Worm (Caenorhabditis elegans): Measurements from ENCODE around the gene C47E8.3.

The C47E8.3 gene

DNA sequence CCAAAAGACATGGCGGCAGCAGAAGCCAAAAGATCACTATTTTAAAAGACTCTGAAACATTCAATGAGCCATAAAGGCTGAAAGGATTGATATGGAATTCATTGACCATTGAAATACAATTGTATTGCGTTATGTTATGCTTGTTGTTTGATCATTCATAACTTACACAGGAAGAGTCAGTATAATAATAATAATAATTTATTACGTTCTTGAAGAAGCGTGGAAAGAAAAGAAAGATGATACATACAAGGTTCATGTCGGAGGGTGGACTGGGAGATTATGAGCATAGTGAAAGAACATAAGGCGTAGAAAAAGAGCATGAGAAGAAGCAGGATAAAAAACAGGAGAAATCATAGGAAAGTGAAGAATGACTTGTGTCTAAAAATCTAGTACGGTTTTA, 40.0 kb upstream of the C47E8.3 start, which contains the start of gene F43D2.7:
Gene F43D2.7, minus strand, starts transcription at position 101 of the 400 bp plus-strand sequence.
- no peak for TF ChIP-seq ceh-39 (tag; optimal IDR thresholded peaks at IDR 0.05)
- TF ChIP-seq lin-32 (GFP tag; optimal IDR thresholded peaks at IDR 0.05): no peak
- no peak for TF ChIP-seq sem-2 (GFP tag; optimal IDR thresholded peaks at IDR 0.05)
- TF ChIP-seq nhr-12 (tag; optimal IDR thresholded peaks at IDR 0.05): no peak
- TF ChIP-seq ceh-43 (GFP tag; optimal IDR thresholded peaks at IDR 0.05): no peak
- TF ChIP-seq lin-13 (tag; optimal IDR thresholded peaks at IDR 0.05): no peak
- TF ChIP-seq cnd-1 (tag; optimal IDR thresholded peaks at IDR 0.05): no peak
- TF ChIP-seq ces-1 (GFP tag; optimal IDR thresholded peaks at IDR 0.05): no peak
- no peak for TF ChIP-seq mep-1 (tag; optimal IDR thresholded peaks at IDR 0.05)
- no peak for TF ChIP-seq lsy-2 (tag; optimal IDR thresholded peaks at IDR 0.05)
- no peak for TF ChIP-seq elt-3 (tag; optimal IDR thresholded peaks at IDR 0.05)
- TF ChIP-seq ham-2 (GFP tag; optimal IDR thresholded peaks at IDR 0.05): no peak

DNA sequence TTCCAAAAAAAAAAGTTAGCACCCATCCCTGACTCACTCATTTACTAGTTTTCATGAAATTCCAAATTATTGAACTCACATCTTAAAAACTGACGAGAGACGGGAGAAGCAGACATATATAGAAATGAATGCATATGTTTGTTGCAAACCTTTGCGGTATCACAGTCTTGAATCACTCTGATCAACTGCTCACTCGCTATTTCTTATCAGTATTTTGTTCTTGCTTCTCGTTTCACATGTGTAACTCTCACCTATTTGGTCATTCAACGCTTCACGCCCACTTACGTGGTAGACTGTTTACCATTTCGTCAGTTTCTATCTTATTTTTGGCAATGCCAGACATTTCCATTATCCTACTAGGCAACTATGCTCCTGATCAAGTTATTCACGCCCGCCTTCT, 39.3 kb upstream of the C47E8.3 start, which contains the start of gene C54G10.1:
Gene C54G10.1, plus strand, starts transcription at position 333 of the 400 bp plus-strand sequence.
- TF ChIP-seq ztf-11 (tag; optimal IDR thresholded peaks at IDR 0.05) (no peak), unc-62 (GFP tag; optimal IDR thresholded peaks at IDR 0.05) (no peak), ceh-39 (tag; optimal IDR thresholded peaks at IDR 0.05) (no peak), drap-1 (GFP tag; optimal IDR thresholded peaks at IDR 0.05) (no peak), unc-120 (tag; optimal IDR thresholded peaks at IDR 0.05; ENCODE audit: poor library complexity, severe bottlenecking) (no peak), elt-3 (tag; optimal IDR thresholded peaks at IDR 0.05) (no peak), lin-32 (GFP tag; optimal IDR thresholded peaks at IDR 0.05) (no peak), mls-2 (tag; optimal IDR thresholded peaks at IDR 0.05) (no peak), mep-1 (tag; optimal IDR thresholded peaks at IDR 0.05) (no peak), ham-2 (GFP tag; optimal IDR thresholded peaks at IDR 0.05) (no peak), nhr-12 (tag; optimal IDR thresholded peaks at IDR 0.05) (no peak), hlh-1 (tag; optimal IDR thresholded peaks at IDR 0.05) (no peak), ceh-83 (GFP tag; optimal IDR thresholded peaks at IDR 0.05) (no peak), ces-1 (GFP tag; optimal IDR thresholded peaks at IDR 0.05) (no peak)

DNA sequence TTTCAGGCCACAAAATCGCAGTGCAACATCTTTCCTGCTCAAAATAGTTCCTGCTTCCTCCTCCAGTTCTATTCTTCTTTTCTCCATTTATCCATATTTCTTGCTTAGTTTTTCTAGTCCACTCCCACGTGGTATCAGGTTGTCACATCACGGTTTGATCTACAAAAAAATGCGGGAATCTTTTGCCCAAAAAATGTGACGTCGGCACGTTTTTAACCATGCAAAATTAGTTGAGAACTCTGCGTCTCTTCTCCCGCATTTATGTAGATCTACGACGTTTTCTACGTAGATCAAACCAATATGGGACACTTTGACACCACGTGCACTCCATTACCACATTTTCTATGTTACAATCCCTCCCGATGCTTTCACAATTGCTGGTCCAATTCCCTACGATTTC, 38.1 kb upstream of the C47E8.3 start:
- no peak for TF ChIP-seq nhr-28 (tag; optimal IDR thresholded peaks at IDR 0.05)
- TF ChIP-seq sptf-1 (tag; optimal IDR thresholded peaks at IDR 0.05): no peak
- TF ChIP-seq unc-120 (tag; optimal IDR thresholded peaks at IDR 0.05; ENCODE audit: poor library complexity, severe bottlenecking): no peak
- no peak for TF ChIP-seq cnd-1 (tag; optimal IDR thresholded peaks at IDR 0.05)
- no peak for TF ChIP-seq hlh-1 (tag; optimal IDR thresholded peaks at IDR 0.05)
- no peak for TF ChIP-seq lsy-2 (tag; optimal IDR thresholded peaks at IDR 0.05)
- no peak for TF ChIP-seq lin-13 (tag; optimal IDR thresholded peaks at IDR 0.05)

DNA sequence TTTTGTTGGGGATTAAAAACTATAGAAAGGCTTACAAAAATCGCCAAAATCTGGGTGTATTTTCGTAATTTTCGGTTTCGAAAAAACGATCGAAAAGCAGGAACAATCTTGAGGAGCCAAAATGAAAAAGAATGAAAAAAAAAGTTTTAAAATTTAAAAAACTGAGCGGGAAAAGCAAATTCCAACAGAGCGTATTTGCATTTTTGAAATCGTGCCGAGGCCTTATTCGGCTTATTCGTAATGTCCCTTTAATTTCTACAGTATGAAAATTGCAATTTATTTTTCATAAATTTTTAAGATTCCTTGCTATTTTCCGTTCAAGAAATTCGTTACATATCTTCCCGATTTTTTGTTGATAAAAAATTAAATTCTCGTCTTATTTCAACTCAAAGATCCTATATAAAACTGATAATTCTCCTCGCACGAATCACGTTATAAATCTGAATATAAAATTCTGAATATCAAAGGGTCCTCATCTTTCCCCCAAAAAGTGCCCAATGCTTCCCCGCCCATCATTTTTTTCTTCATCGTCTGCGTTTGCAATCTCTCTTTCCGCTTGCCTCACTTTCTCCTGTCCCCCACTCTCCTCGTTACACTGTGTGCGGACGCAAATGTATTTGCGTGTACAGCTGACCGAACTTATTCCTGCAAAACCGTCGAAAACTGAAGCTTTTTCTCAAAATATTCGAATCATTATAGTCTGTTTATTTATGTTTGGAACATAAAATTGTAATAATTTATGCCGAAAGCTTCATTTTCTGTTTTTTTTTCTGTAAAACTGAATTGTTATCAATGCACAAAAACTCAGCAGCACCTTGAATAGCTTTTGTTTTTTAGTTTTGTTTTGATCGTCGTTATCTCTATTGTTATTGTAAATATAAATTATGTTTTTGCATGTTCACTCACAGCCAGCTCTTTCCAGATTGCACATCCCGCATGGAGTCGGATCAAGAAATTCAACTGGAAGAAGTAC, 34.0 kb upstream of the C47E8.3 start, which contains the start of the genes rfc-1 and pmp-3:
Gene rfc-1, minus strand, starts transcription at position 163 of the 973 bp plus-strand sequence.
Gene pmp-3, plus strand, starts transcription at position 923 of the 973 bp plus-strand sequence.
- TF ChIP-seq snpc-4 (tag; optimal IDR thresholded peaks at IDR 0.05): no peak
- TF ChIP-seq blmp-1 (tag; optimal IDR thresholded peaks at IDR 0.05): peak; percentile 52
- no peak for TF ChIP-seq zip-8 (tag; optimal IDR thresholded peaks at IDR 0.05)
- peak; percentile 41 for TF ChIP-seq unc-62 (GFP tag; optimal IDR thresholded peaks at IDR 0.05)
- peak; percentile 0 for TF ChIP-seq hlh-1 (tag; optimal IDR thresholded peaks at IDR 0.05)
- TF ChIP-seq nhr-2 (tag; optimal IDR thresholded peaks at IDR 0.05): no peak
- no peak for TF ChIP-seq tbx-8 (GFP tag; optimal IDR thresholded peaks at IDR 0.05)
- no peak for TF ChIP-seq ceh-39 (tag; optimal IDR thresholded peaks at IDR 0.05)
- no peak for TF ChIP-seq ceh-43 (GFP tag; optimal IDR thresholded peaks at IDR 0.05)
- no peak for TF ChIP-seq nhr-76 (tag; optimal IDR thresholded peaks at IDR 0.05)
- TF ChIP-seq unc-120 (tag; optimal IDR thresholded peaks at IDR 0.05; ENCODE audit: poor library complexity, severe bottlenecking): no peak
- TF ChIP-seq mls-2 (tag; optimal IDR thresholded peaks at IDR 0.05): no peak
- no peak for TF ChIP-seq ces-1 (GFP tag; optimal IDR thresholded peaks at IDR 0.05)

DNA sequence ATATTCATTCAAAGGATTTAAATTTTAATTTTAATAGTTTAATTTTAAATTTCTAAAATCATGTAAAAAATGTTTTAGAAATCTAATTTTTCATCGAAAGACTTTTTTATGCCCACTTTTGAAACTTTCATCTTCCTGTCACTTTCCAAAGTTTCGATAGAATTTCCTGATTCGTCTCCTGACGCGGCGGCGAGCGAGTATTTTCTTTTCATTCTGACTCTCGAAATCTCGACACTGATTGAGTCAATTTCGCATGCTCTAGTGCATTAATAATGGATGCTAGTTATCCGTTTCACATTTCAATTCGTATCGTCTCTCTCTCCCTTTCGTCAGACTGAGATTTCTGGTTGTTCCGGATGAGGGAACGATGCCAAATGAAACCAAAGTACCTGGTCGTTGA, 31.3 kb upstream of the C47E8.3 start:
- no peak for TF ChIP-seq ceh-43 (GFP tag; optimal IDR thresholded peaks at IDR 0.05)
- peak; percentile 53 for TF ChIP-seq ces-1 (GFP tag; optimal IDR thresholded peaks at IDR 0.05)

DNA sequence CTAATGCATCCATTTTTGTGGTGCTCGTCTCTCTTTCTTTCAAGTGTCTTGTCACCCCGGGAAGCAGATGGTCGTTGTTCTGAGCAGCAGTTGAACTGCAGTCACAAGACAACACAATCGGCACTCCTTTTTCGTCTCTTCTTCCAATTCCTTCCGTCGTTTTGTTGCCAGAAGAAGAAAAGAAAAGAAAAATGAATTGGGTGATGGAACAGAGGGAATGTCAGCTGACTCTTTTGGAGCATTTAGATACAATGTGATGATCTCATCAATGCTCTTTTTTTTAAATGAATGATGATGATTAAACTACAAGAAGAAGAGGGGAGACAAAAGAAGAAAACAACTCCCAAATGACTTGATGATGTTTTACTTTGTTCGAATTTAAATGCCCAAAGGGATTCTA, 30.2 kb upstream of the C47E8.3 start:
- TF ChIP-seq nhr-2 (tag; optimal IDR thresholded peaks at IDR 0.05) (no peak), drap-1 (GFP tag; optimal IDR thresholded peaks at IDR 0.05) (no peak), lin-32 (GFP tag; optimal IDR thresholded peaks at IDR 0.05) (no peak), cnd-1 (tag; optimal IDR thresholded peaks at IDR 0.05) (peak; percentile 43), M03D4.4 (tag; optimal IDR thresholded peaks at IDR 0.05) (no peak), ham-2 (GFP tag; optimal IDR thresholded peaks at IDR 0.05) (no peak), nhr-12 (tag; optimal IDR thresholded peaks at IDR 0.05) (no peak), nhr-237 (tag; optimal IDR thresholded peaks at IDR 0.05) (no peak), sem-2 (GFP tag; optimal IDR thresholded peaks at IDR 0.05) (no peak), hlh-1 (tag; optimal IDR thresholded peaks at IDR 0.05) (peak; percentile 17), ces-1 (GFP tag; optimal IDR thresholded peaks at IDR 0.05) (peak; percentile 25)

Measured in whole organism, mixed stage, embryonic.